Worm (Caenorhabditis elegans): ENCODE data around the gene glb-16.

glb-16 gene

ce11 chrX:7540033-7540432 is at the start of gene glb-16:
TSS of gene glb-16 (minus strand) at chrX:7540133.
- no peak for TF ChIP-seq klf-2 (GFP tag; conservative IDR thresholded peaks at IDR 0.05)
- no peak for TF ChIP-seq ztf-29 (GFP tag; IDR thresholded peaks at IDR 0.05)
- no peak for TF ChIP-seq ztf-23 (GFP tag; IDR thresholded peaks at IDR 0.05)
- no peak for TF ChIP-seq med-1 (GFP tag; optimal IDR thresholded peaks at IDR 0.05; ENCODE audit: insufficient read depth)
- TF ChIP-seq tab-1 (GFP tag; IDR thresholded peaks at IDR 0.05) = no peak
- TF ChIP-seq T22C8.4 (GFP tag; IDR thresholded peaks at IDR 0.05) = no peak
- no peak for TF ChIP-seq flt-1 (GFP tag; IDR thresholded peaks at IDR 0.05)
- TF ChIP-seq cog-1 (tag; optimal IDR thresholded peaks at IDR 0.05) = no peak
- no peak for TF ChIP-seq ref-1 (GFP tag; conservative IDR thresholded peaks at IDR 0.05)

DNA sequence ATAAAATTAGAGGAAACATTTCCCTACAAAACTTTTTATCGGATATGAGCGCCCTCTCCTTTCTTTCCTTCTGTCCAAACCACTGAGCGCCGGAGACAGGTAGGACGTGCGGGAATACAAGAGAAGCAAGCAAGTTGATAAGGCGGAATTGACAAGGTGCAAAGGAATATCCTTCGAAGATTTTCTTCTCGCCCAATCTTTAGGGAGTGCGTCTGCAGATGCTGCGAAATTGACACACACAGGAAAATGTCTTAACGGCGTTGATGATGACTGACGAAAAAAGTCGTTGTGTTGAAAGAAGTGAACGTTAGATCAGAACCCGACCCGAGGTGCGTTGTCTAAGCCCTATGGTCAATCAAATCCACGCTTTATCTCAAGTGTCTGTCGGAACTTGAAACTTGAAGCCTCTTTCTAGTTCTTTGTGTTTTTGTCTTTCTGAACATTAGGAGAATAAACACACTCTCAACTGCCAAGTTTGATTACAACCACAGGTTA is 47.9 kb upstream of the glb-16 start:
- TF ChIP-seq T22C8.4 (GFP tag; IDR thresholded peaks at IDR 0.05) = no peak
- no peak for TF ChIP-seq ztf-29 (GFP tag; IDR thresholded peaks at IDR 0.05)
- no peak for TF ChIP-seq med-1 (GFP tag; optimal IDR thresholded peaks at IDR 0.05; ENCODE audit: insufficient read depth)
- no peak for TF ChIP-seq klf-2 (GFP tag; conservative IDR thresholded peaks at IDR 0.05)

DNA sequence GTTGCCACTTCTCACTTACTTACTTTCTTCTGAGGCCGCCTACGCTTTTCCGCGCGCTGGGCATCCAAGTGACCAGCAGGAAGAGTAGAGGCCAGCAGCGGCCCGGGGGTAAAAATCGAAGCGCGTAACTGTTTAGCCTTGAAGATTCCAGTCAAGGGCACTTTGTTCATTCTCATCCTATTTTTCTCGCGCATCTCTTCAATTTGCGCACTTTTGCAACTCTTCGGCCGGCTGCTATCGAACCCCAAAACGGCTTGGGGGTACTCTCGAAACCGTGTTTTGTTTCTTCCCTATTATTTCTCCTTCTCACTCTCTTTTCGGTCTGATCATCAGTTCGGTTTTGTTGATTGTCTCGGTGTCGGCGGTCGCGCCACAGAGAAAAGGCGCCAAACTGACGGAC is 46.7 kb upstream of the glb-16 start:
- no peak for TF ChIP-seq klf-2 (GFP tag; conservative IDR thresholded peaks at IDR 0.05)
- TF ChIP-seq tab-1 (GFP tag; IDR thresholded peaks at IDR 0.05) = no peak
- no peak for TF ChIP-seq T22C8.4 (GFP tag; IDR thresholded peaks at IDR 0.05)
- no peak for TF ChIP-seq ztf-29 (GFP tag; IDR thresholded peaks at IDR 0.05)
- no peak for TF ChIP-seq ztf-23 (GFP tag; IDR thresholded peaks at IDR 0.05)
- TF ChIP-seq flt-1 (GFP tag; IDR thresholded peaks at IDR 0.05) = no peak
- no peak for TF ChIP-seq cog-1 (tag; optimal IDR thresholded peaks at IDR 0.05)

DNA sequence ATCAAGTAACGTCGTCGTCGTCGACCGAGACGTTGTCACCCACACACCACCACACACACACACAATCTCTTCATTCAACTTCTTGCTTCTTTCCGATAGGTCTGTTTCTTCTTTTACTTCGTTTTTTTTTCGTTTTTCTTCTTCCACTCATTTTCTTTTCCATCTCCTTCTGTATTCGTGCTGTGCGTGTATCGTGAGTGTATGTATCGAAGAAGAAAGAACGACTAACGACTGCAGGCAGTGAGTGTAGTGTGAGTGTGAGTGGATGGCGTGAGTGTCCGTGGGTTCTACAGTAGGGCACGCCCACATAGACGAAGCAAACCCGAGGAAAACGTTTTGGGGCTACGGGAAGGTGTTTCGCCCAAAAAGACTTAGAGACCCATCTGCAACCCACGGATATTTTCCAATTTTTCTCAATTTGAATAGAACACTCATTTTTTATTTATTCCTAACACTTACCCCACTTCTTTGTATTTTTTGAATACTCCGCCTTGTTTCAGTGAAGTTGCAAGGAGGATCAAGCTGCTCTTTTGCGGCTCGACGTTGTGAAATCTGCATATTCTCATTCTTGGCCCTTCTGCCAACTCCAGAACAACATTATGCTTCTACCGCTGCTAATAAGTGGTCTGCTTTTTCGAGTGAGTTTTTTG is 45.8 kb upstream of the glb-16 start, which contains the start of gene adt-2:
Gene adt-2, plus strand, starts transcription at position 600 of the 650 bp plus-strand sequence.
- no peak for TF ChIP-seq tab-1 (GFP tag; IDR thresholded peaks at IDR 0.05)
- no peak for TF ChIP-seq cog-1 (tag; optimal IDR thresholded peaks at IDR 0.05)
- TF ChIP-seq klf-2 (GFP tag; conservative IDR thresholded peaks at IDR 0.05) = no peak
- TF ChIP-seq med-1 (GFP tag; optimal IDR thresholded peaks at IDR 0.05; ENCODE audit: insufficient read depth) = no peak
- no peak for TF ChIP-seq ztf-23 (GFP tag; IDR thresholded peaks at IDR 0.05)
- TF ChIP-seq ztf-29 (GFP tag; IDR thresholded peaks at IDR 0.05) = no peak
- no peak for TF ChIP-seq ref-1 (GFP tag; conservative IDR thresholded peaks at IDR 0.05)
- no peak for TF ChIP-seq T22C8.4 (GFP tag; IDR thresholded peaks at IDR 0.05)
- no peak for TF ChIP-seq flt-1 (GFP tag; IDR thresholded peaks at IDR 0.05)

DNA sequence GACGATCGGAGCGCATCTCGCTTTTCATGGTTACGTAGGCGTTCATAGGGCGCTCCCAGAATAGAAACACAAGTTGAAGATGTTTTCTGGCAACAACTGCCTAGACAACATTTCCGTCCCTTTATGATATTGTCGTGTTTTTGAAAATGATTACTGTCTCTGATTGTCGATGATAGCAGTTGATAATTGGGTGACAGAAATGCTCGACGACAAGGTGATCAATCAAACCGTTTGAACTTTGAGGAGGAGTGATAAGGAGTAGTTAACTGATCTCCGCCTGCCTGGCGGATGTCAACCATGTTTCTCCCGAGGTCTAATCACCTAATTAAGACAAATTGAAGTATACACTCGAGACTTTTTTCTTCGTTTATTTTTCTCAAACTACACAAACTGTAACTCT is 44.0 kb upstream of the glb-16 start:
- TF ChIP-seq tab-1 (GFP tag; IDR thresholded peaks at IDR 0.05) = no peak
- no peak for TF ChIP-seq klf-2 (GFP tag; conservative IDR thresholded peaks at IDR 0.05)
- TF ChIP-seq ztf-23 (GFP tag; IDR thresholded peaks at IDR 0.05) = no peak
- no peak for TF ChIP-seq T22C8.4 (GFP tag; IDR thresholded peaks at IDR 0.05)
- no peak for TF ChIP-seq ref-1 (GFP tag; conservative IDR thresholded peaks at IDR 0.05)
- TF ChIP-seq flt-1 (GFP tag; IDR thresholded peaks at IDR 0.05) = no peak
- TF ChIP-seq cog-1 (tag; optimal IDR thresholded peaks at IDR 0.05) = no peak

ce11 chrX:7582223-7582622 is 42.3 kb upstream of the glb-16 start:
- TF ChIP-seq klf-2 (GFP tag; conservative IDR thresholded peaks at IDR 0.05) (no peak), ref-1 (GFP tag; conservative IDR thresholded peaks at IDR 0.05) (no peak), flt-1 (GFP tag; IDR thresholded peaks at IDR 0.05) (no peak), T22C8.4 (GFP tag; IDR thresholded peaks at IDR 0.05) (no peak), tab-1 (GFP tag; IDR thresholded peaks at IDR 0.05) (no peak), ztf-29 (GFP tag; IDR thresholded peaks at IDR 0.05) (no peak), cog-1 (tag; optimal IDR thresholded peaks at IDR 0.05) (no peak), ztf-23 (GFP tag; IDR thresholded peaks at IDR 0.05) (no peak), med-1 (GFP tag; optimal IDR thresholded peaks at IDR 0.05; ENCODE audit: insufficient read depth) (no peak)

DNA sequence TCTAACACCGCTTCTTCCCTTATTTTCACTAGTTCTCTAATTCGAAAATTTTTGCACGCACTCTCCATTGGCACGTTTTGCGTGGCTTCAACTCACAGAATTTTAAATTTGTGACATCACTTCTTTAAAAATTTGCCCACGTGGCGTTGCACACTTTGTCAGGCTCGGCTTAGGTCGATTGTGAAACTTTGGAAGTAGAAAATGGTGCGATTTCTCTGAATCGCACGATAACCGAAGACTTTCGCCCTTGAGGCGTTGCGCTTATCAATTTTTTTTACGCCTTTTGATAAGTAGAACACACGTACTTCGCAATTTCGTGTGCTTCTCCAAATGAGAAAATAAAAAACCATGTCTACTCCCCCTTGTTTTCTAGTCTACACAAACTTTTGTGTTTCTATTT is 38.4 kb upstream of the glb-16 start:
- TF ChIP-seq T22C8.4 (GFP tag; IDR thresholded peaks at IDR 0.05) = no peak
- TF ChIP-seq tab-1 (GFP tag; IDR thresholded peaks at IDR 0.05) = no peak
- TF ChIP-seq ztf-23 (GFP tag; IDR thresholded peaks at IDR 0.05) = no peak
- TF ChIP-seq cog-1 (tag; optimal IDR thresholded peaks at IDR 0.05) = no peak
- TF ChIP-seq flt-1 (GFP tag; IDR thresholded peaks at IDR 0.05) = no peak
- TF ChIP-seq med-1 (GFP tag; optimal IDR thresholded peaks at IDR 0.05; ENCODE audit: insufficient read depth) = no peak

DNA sequence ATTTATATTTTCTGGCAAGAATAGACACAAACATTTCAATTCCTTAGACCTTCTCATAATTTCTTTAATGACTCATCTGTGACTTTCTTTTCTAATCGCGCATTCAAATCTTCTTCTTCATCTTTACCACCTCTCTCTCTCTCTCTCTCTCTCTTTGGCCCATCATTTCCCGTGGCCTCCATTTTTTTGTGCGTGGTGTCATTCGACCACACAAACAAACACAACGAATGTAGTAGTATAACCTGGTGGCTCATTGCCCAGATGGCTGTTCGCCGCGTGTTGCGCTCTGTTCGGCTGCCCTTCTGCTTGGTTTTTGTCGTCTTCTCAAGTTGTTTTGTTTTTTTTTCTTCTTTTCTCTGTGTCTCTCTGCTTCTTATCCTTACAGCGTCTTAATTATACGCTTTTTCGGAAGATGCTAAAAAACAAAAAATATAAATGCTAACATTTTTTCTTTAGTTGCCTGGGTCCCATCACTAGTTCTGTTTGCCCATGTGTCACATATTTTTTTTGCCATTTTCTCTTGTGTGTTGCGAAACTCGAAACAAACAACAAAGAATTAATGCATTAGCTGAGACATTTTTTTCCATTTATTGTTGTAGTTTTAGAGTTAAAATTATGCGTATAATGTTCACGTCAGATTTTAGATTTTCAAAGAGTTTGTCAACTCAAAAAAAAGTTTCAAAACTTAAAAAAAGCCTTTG is 37.7 kb upstream of the glb-16 start:
- TF ChIP-seq tab-1 (GFP tag; IDR thresholded peaks at IDR 0.05) (no peak), flt-1 (GFP tag; IDR thresholded peaks at IDR 0.05) (no peak), klf-2 (GFP tag; conservative IDR thresholded peaks at IDR 0.05) (no peak)

DNA sequence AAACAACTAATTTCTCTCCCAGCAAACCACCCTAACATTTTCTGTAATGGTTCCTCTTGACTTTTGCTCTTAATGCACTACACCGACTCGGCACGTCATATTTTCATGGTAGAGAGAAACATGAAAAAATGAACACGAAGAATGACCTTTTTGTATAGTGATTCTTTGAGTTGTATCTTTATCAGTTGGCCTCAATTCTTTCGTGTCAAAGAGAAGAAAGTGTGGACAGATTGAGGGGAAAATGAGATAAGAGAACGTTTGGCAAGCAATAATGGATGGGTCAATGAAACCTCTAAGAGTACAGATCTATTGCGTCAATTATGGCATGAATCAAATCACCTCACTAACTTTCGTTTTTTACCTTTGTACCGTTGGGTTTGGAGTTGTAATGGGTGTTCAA is 36.0 kb upstream of the glb-16 start:
- TF ChIP-seq ztf-29 (GFP tag; IDR thresholded peaks at IDR 0.05) = no peak
- no peak for TF ChIP-seq ref-1 (GFP tag; conservative IDR thresholded peaks at IDR 0.05)
- TF ChIP-seq flt-1 (GFP tag; IDR thresholded peaks at IDR 0.05) = no peak
- no peak for TF ChIP-seq cog-1 (tag; optimal IDR thresholded peaks at IDR 0.05)
- TF ChIP-seq T22C8.4 (GFP tag; IDR thresholded peaks at IDR 0.05) = no peak
- TF ChIP-seq klf-2 (GFP tag; conservative IDR thresholded peaks at IDR 0.05) = no peak
- TF ChIP-seq tab-1 (GFP tag; IDR thresholded peaks at IDR 0.05) = no peak
- TF ChIP-seq med-1 (GFP tag; optimal IDR thresholded peaks at IDR 0.05; ENCODE audit: insufficient read depth) = no peak
- no peak for TF ChIP-seq ztf-23 (GFP tag; IDR thresholded peaks at IDR 0.05)

DNA sequence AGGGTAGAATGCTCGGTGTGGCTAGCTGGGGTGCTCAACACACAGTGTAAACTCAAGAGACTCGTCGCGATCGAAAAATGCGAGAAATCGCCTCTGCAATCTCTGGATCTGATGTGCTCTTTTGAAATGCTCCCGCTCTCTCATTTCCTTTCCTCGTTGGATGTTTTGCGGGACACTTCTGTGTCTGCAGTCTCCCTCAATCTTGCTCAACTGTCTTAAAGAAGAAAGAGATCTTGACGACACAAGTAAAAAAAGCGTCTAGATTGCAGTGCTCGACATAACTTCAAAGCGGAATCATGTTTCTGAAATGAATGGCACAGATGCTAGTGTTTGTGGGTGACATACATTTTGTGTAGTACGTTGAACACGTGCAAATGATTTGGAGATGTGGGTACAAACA is 33.7 kb upstream of the glb-16 start:
- TF ChIP-seq ref-1 (GFP tag; conservative IDR thresholded peaks at IDR 0.05) = no peak
- peak; percentile 7 for TF ChIP-seq cog-1 (tag; optimal IDR thresholded peaks at IDR 0.05)
- no peak for TF ChIP-seq med-1 (GFP tag; optimal IDR thresholded peaks at IDR 0.05; ENCODE audit: insufficient read depth)
- TF ChIP-seq flt-1 (GFP tag; IDR thresholded peaks at IDR 0.05) = no peak
- no peak for TF ChIP-seq ztf-29 (GFP tag; IDR thresholded peaks at IDR 0.05)
